Worm (Caenorhabditis elegans) whole organism, L4 larva: ENCODE data around the gene F45D3.2.
A peak's percentile ranks its signal among the peaks of the same experiment; 100 is the strongest.

Experiments used
- F37D6.2 ChIP-seq: sonication (generic microtip); optimal IDR thresholded peaks from 2 replicates; lab custom pipeline; 2016; ENCODE audit warnings: mild to moderate bottlenecking, missing genetic modification characterization, missing compliant biosample characterization
- F44E2.7 ChIP-seq: fragments of 200-800 bp; sonication (Bioruptor generic); IDR thresholded peaks from 2 replicates; pipeline ENCODE4 v2.1.2; 2022; ENCODE audit warnings: missing genetic modification characterization, missing compliant biosample characterization
- aha-1 ChIP-seq: fragments of 150-350 bp; peaks from one replicate; lab custom pipeline; 2014; ENCODE audit warnings: missing biosample characterization, missing genetic modification characterization
- ama-1 ChIP-seq: fragments of 150-350 bp; optimal IDR thresholded peaks from 2 replicates; lab custom pipeline; 2014; ENCODE audit warnings: inconsistent platforms, mixed read lengths
- ceh-20 ChIP-seq: fragments of 200-800 bp; sonication (Bioruptor generic); IDR thresholded peaks from 2 replicates; pipeline ENCODE4 v1.3.6; 2022; ENCODE audit warnings: missing genetic modification reagents, missing genetic modification characterization, missing compliant biosample characterization
- ceh-44 ChIP-seq: fragments of 200-800 bp; sonication (Bioruptor generic); IDR thresholded peaks from 2 replicates; pipeline ENCODE4 v1.3.6; 2022; ENCODE audit warnings: missing genetic modification reagents, missing genetic modification characterization, missing compliant biosample characterization
- ces-1 ChIP-seq: fragments of 150-350 bp; sonication (generic microtip); optimal IDR thresholded peaks from 4 replicates; lab custom pipeline; 2014; ENCODE audit warnings: missing biosample characterization, missing genetic modification reagents, missing genetic modification characterization
- cey-2 ChIP-seq: sonication (generic microtip); optimal IDR thresholded peaks from 3 replicates; lab custom pipeline; 2017; ENCODE audit warnings: missing genetic modification characterization, mild to moderate bottlenecking, missing compliant biosample characterization, antibody characterized with exemption, borderline replicate concordance; ENCODE audit not compliant: insufficient read depth
- ctbp-1 ChIP-seq: fragments of 200-800 bp; sonication (Bioruptor generic); IDR thresholded peaks from 2 replicates; pipeline ENCODE4 v1.3.6; 2022; ENCODE audit warnings: missing genetic modification reagents, missing genetic modification characterization, missing compliant biosample characterization
- dmd-6 ChIP-seq: fragments of 200-800 bp; sonication (Bioruptor generic); IDR thresholded peaks from 2 replicates; pipeline ENCODE4 v1.3.6; 2022; ENCODE audit warnings: missing genetic modification reagents, missing genetic modification characterization, missing compliant biosample characterization
- dmd-8 ChIP-seq: fragments of 200-800 bp; sonication (Bioruptor generic); IDR thresholded peaks from 2 replicates; pipeline ENCODE4 v1.3.6; 2022; ENCODE audit warnings: missing genetic modification characterization, missing compliant biosample characterization
- egl-43 ChIP-seq: fragments of 200-800 bp; sonication (Bioruptor generic); IDR thresholded peaks from 2 replicates; pipeline ENCODE4 v1.3.6; 2022; ENCODE audit warnings: missing genetic modification reagents, missing genetic modification characterization, missing compliant biosample characterization
- hlh-11 ChIP-seq: fragments of 200-800 bp; sonication (Bioruptor generic); optimal IDR thresholded peaks from 2 replicates; lab custom pipeline; 2018; ENCODE audit warnings: mild to moderate bottlenecking, missing genetic modification characterization, missing compliant biosample characterization
- hlh-30 ChIP-seq: sonication (generic microtip); optimal IDR thresholded peaks from 2 replicates; lab custom pipeline; 2017; ENCODE audit warnings: antibody characterized with exemption, mild to moderate bottlenecking, missing genetic modification characterization, missing compliant biosample characterization; ENCODE audit not compliant: insufficient read depth
- hmg-1.1 ChIP-seq: fragments of 200-800 bp; sonication (Bioruptor generic); IDR thresholded peaks from 2 replicates; pipeline ENCODE4 v1.3.6; 2022; ENCODE audit warnings: missing genetic modification reagents, missing genetic modification characterization, missing compliant biosample characterization
- jun-1 ChIP-seq: fragments of 150-350 bp; optimal IDR thresholded peaks from 2 replicates; lab custom pipeline; 2014; ENCODE audit warnings: missing biosample characterization, missing genetic modification reagents, missing genetic modification characterization
- lin-13 ChIP-seq: fragments of 150-350 bp; optimal IDR thresholded peaks from 2 replicates; lab custom pipeline; 2014; ENCODE audit warnings: missing biosample characterization, missing genetic modification reagents, missing genetic modification characterization
- lin-15B ChIP-seq: fragments of 150-350 bp; sonication (generic microtip); optimal IDR thresholded peaks from 3 replicates; lab custom pipeline; 2014; ENCODE audit warnings: missing biosample characterization, missing genetic modification characterization
- lir-3 ChIP-seq: sonication (generic microtip); optimal IDR thresholded peaks from 2 replicates; lab custom pipeline; 2016; ENCODE audit warnings: mild to moderate bottlenecking, missing genetic modification characterization, missing compliant biosample characterization
- lsy-2 ChIP-seq, 2 experiments: fragments of 150-350 bp in 1 of 2; sonication (generic microtip) in 1 of 2; optimal IDR thresholded peaks; 2 replicates each; lab custom pipeline; 2014 to 2017; ENCODE audit warnings: missing biosample characterization in 2 of 2, missing genetic modification characterization in 2 of 2
- madf-5 ChIP-seq, 2 experiments: fragments of 200-800 bp; sonication (Bioruptor generic); IDR thresholded peaks; 2 replicates each; pipeline ENCODE4 v1.3.6; 2022; ENCODE audit warnings: missing compliant biosample characterization in 2 of 2, missing genetic modification characterization in 2 of 2
- mdl-1 ChIP-seq, 2 experiments: fragments of 150-350 bp in 1 of 2; sonication (generic microtip) in 1 of 2; optimal IDR thresholded peaks; 2 replicates each; lab custom pipeline; 2014 to 2017; ENCODE audit warnings: missing biosample characterization in 2 of 2, missing genetic modification characterization in 2 of 2
- mes-2 ChIP-seq: sonication (generic microtip); optimal IDR thresholded peaks from 2 replicates; lab custom pipeline; 2016; ENCODE audit warnings: missing genotype, mild to moderate bottlenecking, missing genetic modification characterization, missing compliant biosample characterization; ENCODE audit not compliant: poor library complexity, severe bottlenecking
- nhr-10 ChIP-seq: fragments of 150-350 bp; optimal IDR thresholded peaks from 2 replicates; lab custom pipeline; 2014; ENCODE audit warnings: missing biosample characterization, missing genetic modification characterization
- nhr-102 ChIP-seq: sonication (generic microtip); optimal IDR thresholded peaks from 2 replicates; lab custom pipeline; 2016; ENCODE audit warnings: mild to moderate bottlenecking, missing genetic modification characterization, moderate library complexity, missing compliant biosample characterization
- nhr-25 ChIP-seq: sonication (generic microtip); optimal IDR thresholded peaks from 2 replicates; lab custom pipeline; 2017; ENCODE audit warnings: missing genetic modification characterization, mild to moderate bottlenecking, missing compliant biosample characterization, antibody characterized with exemption, moderate library complexity, borderline replicate concordance; ENCODE audit not compliant: insufficient read depth
- nhr-28 ChIP-seq: fragments of 150-350 bp; optimal IDR thresholded peaks from 2 replicates; lab custom pipeline; 2014; ENCODE audit warnings: missing biosample characterization, missing genetic modification characterization
- nhr-41 ChIP-seq: fragments of 200-800 bp; sonication (Bioruptor generic); IDR thresholded peaks from 2 replicates; pipeline ENCODE4 v1.3.6; 2022; ENCODE audit warnings: missing genetic modification reagents, missing genetic modification characterization, missing compliant biosample characterization
- nhr-42 ChIP-seq: fragments of 200-800 bp; sonication (Bioruptor generic); IDR thresholded peaks from 2 replicates; pipeline ENCODE4 v1.3.6; 2022; ENCODE audit warnings: missing genetic modification characterization, missing compliant biosample characterization
- nhr-6 ChIP-seq: fragments of 150-350 bp; optimal IDR thresholded peaks from 2 replicates; lab custom pipeline; 2014; ENCODE audit warnings: missing biosample characterization, missing genetic modification characterization
- nhr-76 ChIP-seq: fragments of 150-350 bp; optimal IDR thresholded peaks from 2 replicates; lab custom pipeline; 2014; ENCODE audit warnings: missing biosample characterization, missing genetic modification characterization
- pqm-1 ChIP-seq: sonication (generic microtip); optimal IDR thresholded peaks from 2 replicates; lab custom pipeline; 2017; ENCODE audit warnings: missing biosample characterization, missing genetic modification characterization
- rbr-2 ChIP-seq: sonication (generic microtip); optimal IDR thresholded peaks from 2 replicates; lab custom pipeline; 2016; ENCODE audit warnings: missing genotype, missing genetic modification characterization, missing compliant biosample characterization
- saeg-2 ChIP-seq: fragments of 200-800 bp; sonication (Bioruptor generic); IDR thresholded peaks from 2 replicates; pipeline ENCODE4 v1.3.6; 2022; ENCODE audit warnings: missing genetic modification reagents, missing genetic modification characterization, missing compliant biosample characterization
- skn-1 ChIP-seq: fragments of 150-350 bp; optimal IDR thresholded peaks from 2 replicates; lab custom pipeline; 2014; ENCODE audit warnings: missing biosample characterization, missing genetic modification characterization
- snpc-1.2 ChIP-seq: fragments of 200-800 bp; sonication (Bioruptor generic); IDR thresholded peaks from 2 replicates; pipeline ENCODE4 v1.3.6; 2022; ENCODE audit warnings: missing genetic modification reagents, missing genetic modification characterization, missing compliant biosample characterization
- spr-1 ChIP-seq: sonication (generic microtip); optimal IDR thresholded peaks from 2 replicates; lab custom pipeline; 2016; ENCODE audit warnings: mild to moderate bottlenecking, missing genetic modification characterization, missing compliant biosample characterization
- unc-62 ChIP-seq, 3 experiments: fragments of 150-350 bp in 1 of 3; sonication (generic microtip); optimal IDR thresholded peaks in 2 of 3; peaks in 1 of 3; 1 replicate in 1 of 3; 2 replicates in 2 of 3; lab custom pipeline; 2014 to 2017; ENCODE audit warnings: missing biosample characterization in 3 of 3, missing genetic modification characterization in 3 of 3, missing genetic modification reagents in 3 of 3, missing genotype in 1 of 3
- zag-1 ChIP-seq: fragments of 150-350 bp; optimal IDR thresholded peaks from 2 replicates; lab custom pipeline; 2014; ENCODE audit warnings: missing biosample characterization, missing genetic modification characterization
- zip-11 ChIP-seq: fragments of 200-800 bp; sonication (Bioruptor generic); IDR thresholded peaks from 2 replicates; pipeline ENCODE4 v1.3.6; 2022; ENCODE audit warnings: missing genetic modification characterization, missing compliant biosample characterization
- ztf-11 ChIP-seq: fragments of 150-350 bp; optimal IDR thresholded peaks from 2 replicates; lab custom pipeline; 2014; ENCODE audit warnings: missing biosample characterization, missing genetic modification characterization
- ztf-7 ChIP-seq: fragments of 150-350 bp; optimal IDR thresholded peaks from 2 replicates; lab custom pipeline; 2014; ENCODE audit warnings: missing biosample characterization, missing genetic modification characterization

F45D3.2 gene

DNA sequence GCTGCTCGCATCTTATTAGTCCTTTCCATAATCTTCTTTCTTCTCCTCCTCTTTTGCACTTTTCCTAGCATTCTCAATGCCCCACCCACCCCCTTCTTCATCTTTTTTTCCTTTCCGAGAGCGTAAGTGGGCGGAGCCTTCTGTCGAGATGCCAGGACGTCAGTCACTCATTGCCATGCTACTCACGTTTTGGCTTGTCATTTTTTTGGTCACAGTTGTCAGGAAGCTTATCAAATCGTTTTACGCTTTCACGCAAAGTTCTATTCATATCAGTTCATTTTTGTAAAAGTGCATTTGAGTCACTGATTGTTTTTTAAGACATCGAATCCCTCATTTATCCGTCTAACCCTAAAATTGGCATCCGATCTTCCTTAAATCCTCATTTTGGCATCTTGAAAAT, 821 bp upstream of the F45D3.2 start (continued):
- TF ChIP-seq nhr-42 (GFP tag; lab: Robert Waterston, UW) (no peak), hlh-30 (tag; lab: Kevin White, UChicago) (peak; percentile 3), dmd-6 (GFP tag; lab: Robert Waterston, UW) (peak; percentile 43; the same call in 1 of the 2 replicates), ama-1 (lab: Kevin White, UChicago) (peak; percentile 63), cey-2 (tag; lab: Kevin White, UChicago) (no peak), ceh-44 (GFP tag; lab: Robert Waterston, UW) (no peak), F37D6.2 (tag; lab: Kevin White, UChicago) (no peak), skn-1 (no peak), egl-43 (GFP tag; lab: Robert Waterston, UW) (no peak)

- TF ChIP-seq lin-15B (tag; lab: Kevin White, UChicago), result no peak
- TF ChIP-seq unc-62 (GFP tag; optimal IDR thresholded peaks at IDR 0.05 in 1 of 2; lab: Kevin White, UChicago), result peak in 1 of 2 experiments; percentile 98
- TF ChIP-seq unc-62 (tag; optimal IDR thresholded peaks at IDR 0.05; lab: Kevin White, UChicago), result no peak
These were observed 368 bp downstream of the F45D3.2 start for ce11 chrV:12541207-12541606.

ce11 chrV:12542683-12543319, 2.0 kb downstream of the F45D3.2 start:
- TF ChIP-seq lir-3 (tag; lab: Kevin White, UChicago) (no peak), madf-5 (GFP tag; IDR thresholded peaks at IDR 0.05; lab: Robert Waterston, UW) (no peak), pqm-1 (tag; lab: Kevin White, UChicago) (no peak), ama-1 (lab: Kevin White, UChicago) (peak; percentile 53), cey-2 (tag; lab: Kevin White, UChicago) (no peak), nhr-28 (tag; lab: Kevin White, UChicago) (peak; percentile 17), ctbp-1 (no peak), zip-11 (GFP tag; lab: Robert Waterston, UW) (no peak), rbr-2 (peak; percentile 22), nhr-6 (tag; lab: Kevin White, UChicago) (no peak), nhr-76 (tag; lab: Kevin White, UChicago) (no peak), F44E2.7 (GFP tag; lab: Robert Waterston, UW) (no peak), hlh-11 (tag; lab: Kevin White, UChicago) (peak; percentile 46), nhr-41 (GFP tag; lab: Robert Waterston, UW) (no peak), dmd-8 (GFP tag; lab: Robert Waterston, UW) (no peak), saeg-2 (GFP tag; lab: Robert Waterston, UW) (no peak), spr-1 (tag; lab: Kevin White, UChicago) (no peak), nhr-102 (peak; percentile 4), nhr-10 (tag; lab: Kevin White, UChicago) (peak; percentile 71), ces-1 (no peak), nhr-25 (tag; lab: Kevin White, UChicago) (peak; percentile 8), zag-1 (tag; lab: Kevin White, UChicago) (no peak), hmg-1.1 (GFP tag; lab: Robert Waterston, UW) (no peak), aha-1 (peak; percentile 65), mes-2 (tag; lab: Kevin White, UChicago) (peak; percentile 47), ceh-20 (GFP tag; lab: Robert Waterston, UW) (no peak), snpc-1.2 (no peak), ztf-11 (no peak), lin-13 (GFP tag; lab: Kevin White, UChicago) (no peak), lsy-2 (tag; optimal IDR thresholded peaks at IDR 0.05; lab: Kevin White, UChicago) (peak in 1 of 2 experiments; percentile 50), jun-1 (tag; lab: Kevin White, UChicago) (no peak), mdl-1 (tag; optimal IDR thresholded peaks at IDR 0.05; lab: Kevin White, UChicago) (peak in 1 of 2 experiments; percentile 38), hlh-30 (tag; lab: Kevin White, UChicago) (peak; percentile 32), unc-62 (GFP tag; optimal IDR thresholded peaks at IDR 0.05 in 1 of 2; lab: Kevin White, UChicago) (peak in 1 of 2 experiments; percentile 99), unc-62 (tag; optimal IDR thresholded peaks at IDR 0.05; lab: Kevin White, UChicago) (no peak), ztf-7 (no peak)
